Worm (Caenorhabditis elegans) whole organism, L1 larva: ENCODE results near the gene che-11.
A peak's percentile ranks its signal among the peaks of the same experiment; 100 is the strongest.

ENCODE experiments used
- C04F5.9 ChIP-seq: sonication (generic microtip); optimal IDR thresholded peaks from 2 replicates; lab custom pipeline; 2016; ENCODE audit warnings: missing genetic modification characterization, missing compliant biosample characterization
- Y116A8C.19 ChIP-seq: sonication (generic microtip); optimal IDR thresholded peaks from 2 replicates; lab custom pipeline; 2016; ENCODE audit warnings: missing compliant biosample characterization, missing genetic modification characterization, borderline replicate concordance
- aha-1 ChIP-seq: fragments of 150-350 bp; optimal IDR thresholded peaks from 2 replicates; lab custom pipeline; 2014; ENCODE audit warnings: missing biosample characterization, missing genetic modification characterization
- alr-1 ChIP-seq: fragments of 200-800 bp; sonication (Bioruptor generic); optimal IDR thresholded peaks from 2 replicates; lab custom pipeline; 2018; ENCODE audit warnings: borderline replicate concordance, mild to moderate bottlenecking, missing genetic modification characterization, missing compliant biosample characterization
- aly-2 ChIP-seq: fragments of 150-350 bp; optimal IDR thresholded peaks from 2 replicates; lab custom pipeline; 2014; ENCODE audit warnings: missing biosample characterization, missing genetic modification characterization
- blmp-1 ChIP-seq: fragments of 150-350 bp; optimal IDR thresholded peaks from 2 replicates; lab custom pipeline; 2014; ENCODE audit warnings: missing biosample characterization, missing genetic modification characterization
- ceh-63 ChIP-seq: fragments of 200-800 bp; sonication (Bioruptor generic); optimal IDR thresholded peaks from 2 replicates; lab custom pipeline; 2018; ENCODE audit warnings: mild to moderate bottlenecking, missing genetic modification characterization, missing compliant biosample characterization
- ceh-8 ChIP-seq: fragments of 200-800 bp; sonication (Bioruptor generic); optimal IDR thresholded peaks from 2 replicates; lab custom pipeline; 2018; ENCODE audit warnings: mild to moderate bottlenecking, missing genetic modification characterization, moderate library complexity, missing compliant biosample characterization
- ceh-82 ChIP-seq, 3 experiments: fragments of 150-350 bp in 1 of 3; sonication (generic microtip) in 2 of 3; optimal IDR thresholded peaks; 2 replicates each; lab custom pipeline; 2014 to 2017; ENCODE audit warnings: missing biosample characterization in 3 of 3, missing genetic modification characterization in 3 of 3
- ceh-88 ChIP-seq: fragments of 200-800 bp; sonication (Bioruptor generic); IDR thresholded peaks from 2 replicates; pipeline ENCODE4 v1.3.6; 2022; ENCODE audit warnings: missing genetic modification characterization, missing compliant biosample characterization
- dpl-1 ChIP-seq, 3 experiments: fragments of 150-350 bp in 2 of 3; sonication (generic microtip) in 1 of 3; optimal IDR thresholded peaks; 2 replicates each; lab custom pipeline; 2014 to 2017; ENCODE audit warnings: missing biosample characterization in 3 of 3, missing genetic modification characterization in 3 of 3, missing genetic modification reagents in 3 of 3
- dsc-1 ChIP-seq: sonication (generic microtip); optimal IDR thresholded peaks from 2 replicates; lab custom pipeline; 2016; ENCODE audit warnings: mild to moderate bottlenecking, missing genetic modification characterization, missing compliant biosample characterization
- efl-1 ChIP-seq, 4 experiments: fragments of 150-350 bp; optimal IDR thresholded peaks in 3 of 4; peaks in 1 of 4; 1 replicate in 1 of 4; 2 replicates in 3 of 4; lab custom pipeline; 2014; ENCODE audit warnings: missing biosample characterization in 2 of 4, missing genetic modification characterization in 2 of 4, missing genetic modification reagents in 2 of 4
- elt-3 ChIP-seq, 6 experiments: fragments of 150-350 bp in 1 of 6; sonication (generic microtip); optimal IDR thresholded peaks; 2 replicates each; lab custom pipeline; 2017 to 2018; ENCODE audit warnings: missing biosample characterization in 6 of 6, missing genetic modification characterization in 6 of 6, inconsistent platforms in 1 of 6
- ets-5 ChIP-seq: fragments of 200-800 bp; sonication (Bioruptor generic); IDR thresholded peaks from 2 replicates; pipeline ENCODE4 v1.3.6; 2022; ENCODE audit warnings: missing genetic modification characterization, missing compliant biosample characterization
- fkh-8 ChIP-seq: sonication (generic microtip); optimal IDR thresholded peaks from 2 replicates; lab custom pipeline; 2016; ENCODE audit warnings: mild to moderate bottlenecking, missing genetic modification characterization, missing compliant biosample characterization
- fos-1 ChIP-seq: fragments of 150-350 bp; optimal IDR thresholded peaks from 2 replicates; lab custom pipeline; 2014; ENCODE audit warnings: missing biosample characterization, missing genetic modification characterization
- grh-1 ChIP-seq: fragments of 200-800 bp; sonication (Bioruptor generic); IDR thresholded peaks from 2 replicates; pipeline ENCODE4 v1.3.6; 2022; ENCODE audit warnings: missing genetic modification reagents, missing genetic modification characterization, missing compliant biosample characterization
- hpl-2 ChIP-seq: fragments of 150-350 bp; optimal IDR thresholded peaks from 2 replicates; lab custom pipeline; 2014; ENCODE audit warnings: missing biosample characterization, missing genetic modification reagents, missing genetic modification characterization
- isw-1 ChIP-seq: fragments of 200-800 bp; sonication (Bioruptor generic); IDR thresholded peaks from 2 replicates; pipeline ENCODE4 v1.3.6; 2022; ENCODE audit warnings: missing genetic modification characterization, missing compliant biosample characterization
- jun-1 ChIP-seq: fragments of 150-350 bp; optimal IDR thresholded peaks from 2 replicates; lab custom pipeline; 2014; ENCODE audit warnings: missing biosample characterization, missing genetic modification reagents, missing genetic modification characterization
- lin-13 ChIP-seq: fragments of 150-350 bp; optimal IDR thresholded peaks from 2 replicates; lab custom pipeline; 2014; ENCODE audit warnings: missing biosample characterization, missing genetic modification reagents, missing genetic modification characterization
- lin-14 ChIP-seq: fragments of 200-800 bp; sonication (Bioruptor generic); optimal IDR thresholded peaks from 2 replicates; lab custom pipeline; 2018; ENCODE audit warnings: mild to moderate bottlenecking, missing genetic modification characterization, moderate library complexity, missing compliant biosample characterization
- lin-35 ChIP-seq, 2 experiments: fragments of 150-350 bp; optimal IDR thresholded peaks; 2 replicates each; lab custom pipeline; 2014; ENCODE audit warnings: missing biosample characterization in 2 of 2, missing genetic modification characterization in 2 of 2, missing genetic modification reagents in 2 of 2
- lin-39 ChIP-seq: fragments of 150-350 bp; optimal IDR thresholded peaks from 2 replicates; lab custom pipeline; 2014; ENCODE audit warnings: missing biosample characterization, missing genetic modification reagents, missing genetic modification characterization
- lir-3 ChIP-seq: sonication (generic microtip); optimal IDR thresholded peaks from 2 replicates; lab custom pipeline; 2016; ENCODE audit warnings: mild to moderate bottlenecking, missing genetic modification characterization, moderate library complexity, missing compliant biosample characterization; ENCODE audit not compliant: poor library complexity
- lsy-2 ChIP-seq, 2 experiments: fragments of 150-350 bp; optimal IDR thresholded peaks; 2 replicates each; lab custom pipeline; 2014; ENCODE audit warnings: missing biosample characterization in 2 of 2, missing genetic modification characterization in 2 of 2
- mab-9 ChIP-seq: fragments of 200-800 bp; sonication (Bioruptor generic); IDR thresholded peaks from 2 replicates; pipeline ENCODE4 v1.3.6; 2022; ENCODE audit warnings: missing genetic modification reagents, missing genetic modification characterization, missing compliant biosample characterization
- mdl-1 ChIP-seq, 2 experiments: fragments of 150-350 bp; optimal IDR thresholded peaks; 2 replicates each; lab custom pipeline; 2014 to 2017; ENCODE audit warnings: missing biosample characterization in 2 of 2, missing genetic modification characterization in 2 of 2, inconsistent platforms in 1 of 2
- nhr-12 ChIP-seq: sonication (generic microtip); optimal IDR thresholded peaks from 2 replicates; lab custom pipeline; 2017; ENCODE audit warnings: missing biosample characterization, missing genetic modification characterization
- nhr-20 ChIP-seq: sonication (generic microtip); optimal IDR thresholded peaks from 2 replicates; lab custom pipeline; 2016; ENCODE audit warnings: mild to moderate bottlenecking, missing genetic modification characterization, missing compliant biosample characterization
- nhr-237 ChIP-seq: fragments of 150-350 bp; optimal IDR thresholded peaks from 2 replicates; lab custom pipeline; 2014; ENCODE audit warnings: missing biosample characterization, missing genetic modification characterization
- nhr-28 ChIP-seq: fragments of 150-350 bp; optimal IDR thresholded peaks from 2 replicates; lab custom pipeline; 2014; ENCODE audit warnings: missing biosample characterization, missing genetic modification characterization
- nhr-47 ChIP-seq: sonication (generic microtip); optimal IDR thresholded peaks from 2 replicates; lab custom pipeline; 2016; ENCODE audit warnings: mild to moderate bottlenecking, missing genetic modification characterization, moderate library complexity, missing compliant biosample characterization
- nhr-76 ChIP-seq: sonication (generic microtip); optimal IDR thresholded peaks from 2 replicates; lab custom pipeline; 2017; ENCODE audit warnings: missing biosample characterization, missing genetic modification characterization
- nhr-84 ChIP-seq: sonication (generic microtip); optimal IDR thresholded peaks from 2 replicates; lab custom pipeline; 2017; ENCODE audit warnings: missing biosample characterization, missing genetic modification characterization
- nhr-85 ChIP-seq: sonication (generic microtip); peaks from one replicate; lab custom pipeline; 2016; ENCODE audit warnings: missing genetic modification characterization, inconsistent platforms, missing compliant biosample characterization
- pax-3 ChIP-seq: fragments of 200-800 bp; sonication (Bioruptor generic); optimal IDR thresholded peaks from 2 replicates; lab custom pipeline; 2018; ENCODE audit warnings: mild to moderate bottlenecking, missing genetic modification characterization, moderate library complexity, missing compliant biosample characterization
- pqm-1 ChIP-seq: sonication (generic microtip); optimal IDR thresholded peaks from 3 replicates; lab custom pipeline; 2017; ENCODE audit warnings: missing biosample characterization, missing genetic modification characterization
- skn-1 ChIP-seq: fragments of 150-350 bp; optimal IDR thresholded peaks from 2 replicates; lab custom pipeline; 2014; ENCODE audit warnings: missing biosample characterization, missing genetic modification characterization
- snpc-4 ChIP-seq: fragments of 150-350 bp; optimal IDR thresholded peaks from 2 replicates; lab custom pipeline; 2014; ENCODE audit warnings: missing biosample characterization, missing genetic modification characterization
- snu-23 ChIP-seq: sonication (generic microtip); optimal IDR thresholded peaks from 2 replicates; lab custom pipeline; 2016; ENCODE audit warnings: missing genetic modification characterization, missing compliant biosample characterization
- sox-4 ChIP-seq: sonication (generic microtip); optimal IDR thresholded peaks from 2 replicates; lab custom pipeline; 2016; ENCODE audit warnings: missing genetic modification characterization, missing compliant biosample characterization
- sptf-1 ChIP-seq: fragments of 150-350 bp; optimal IDR thresholded peaks from 2 replicates; lab custom pipeline; 2014; ENCODE audit warnings: missing biosample characterization, missing genetic modification characterization
- swsn-7 ChIP-seq: sonication (generic microtip); optimal IDR thresholded peaks from 2 replicates; lab custom pipeline; 2016; ENCODE audit warnings: missing genetic modification characterization, missing compliant biosample characterization
- unc-130 ChIP-seq: fragments of 150-350 bp; optimal IDR thresholded peaks from 2 replicates; lab custom pipeline; 2017; ENCODE audit warnings: missing biosample characterization, missing genetic modification characterization, inconsistent platforms
- vab-15 ChIP-seq: sonication (generic microtip); optimal IDR thresholded peaks from 2 replicates; lab custom pipeline; 2017; ENCODE audit warnings: missing genotype, mild to moderate bottlenecking, missing genetic modification characterization, missing compliant biosample characterization
- xbp-1 ChIP-seq: sonication (generic microtip); optimal IDR thresholded peaks from 2 replicates; lab custom pipeline; 2016; ENCODE audit warnings: missing genetic modification characterization, missing compliant biosample characterization
- zip-4 ChIP-seq: fragments of 200-800 bp; sonication (Bioruptor generic); optimal IDR thresholded peaks from 2 replicates; lab custom pipeline; 2018; ENCODE audit warnings: mild to moderate bottlenecking, missing genetic modification characterization, moderate library complexity, missing compliant biosample characterization

The che-11 gene

DNA sequence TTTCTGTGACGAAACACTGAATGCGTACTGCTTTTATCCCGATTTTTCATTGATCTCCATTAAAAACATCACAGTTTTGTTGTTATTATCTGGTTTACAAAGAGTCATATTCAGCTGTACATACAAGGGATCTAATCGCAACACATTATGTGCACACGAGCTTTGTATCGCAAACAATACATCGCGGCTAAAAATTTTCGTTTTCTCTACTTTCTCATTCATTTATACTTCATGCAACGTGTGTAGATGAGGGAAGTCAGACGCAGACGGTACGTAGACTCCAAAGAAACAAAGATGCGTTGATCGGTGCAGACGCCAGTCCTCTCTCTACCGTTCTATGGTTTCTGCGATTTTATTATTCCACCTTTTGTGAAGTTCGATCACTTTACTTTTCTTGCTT is 43.7 kb downstream of the che-11 start, which contains the start of gene nhr-136:
Gene nhr-136 (plus strand): TSS at position 301 of the 400 bp plus-strand sequence.
- TF ChIP-seq vab-15 (tag; lab: Kevin White, UChicago) (no peak), hpl-2 (GFP tag; lab: Kevin White, UChicago) (no peak), mdl-1 (tag; optimal IDR thresholded peaks at IDR 0.05; lab: Kevin White, UChicago) (no peak), jun-1 (tag; lab: Kevin White, UChicago) (no peak), snu-23 (GFP tag; lab: Kevin White, UChicago) (peak; percentile 7), fkh-8 (tag; lab: Kevin White, UChicago) (no peak), nhr-28 (tag; lab: Kevin White, UChicago) (no peak), aha-1 (tag; lab: Kevin White, UChicago) (no peak), nhr-12 (tag; lab: Kevin White, UChicago) (no peak), skn-1 (no peak), isw-1 (GFP tag; lab: Robert Waterston, UW) (no peak), nhr-76 (tag; lab: Kevin White, UChicago) (no peak), lsy-2 (tag; optimal IDR thresholded peaks at IDR 0.05; lab: Kevin White, UChicago) (peak in 1 of 2 experiments; percentile 5), zip-4 (GFP tag; lab: Kevin White, UChicago) (no peak), grh-1 (no peak), elt-3 (tag; optimal IDR thresholded peaks at IDR 0.05; lab: Kevin White, UChicago) (no peak), ceh-82 (tag; optimal IDR thresholded peaks at IDR 0.05; lab: Kevin White, UChicago) (peak in 1 of 3 experiments; percentile 18), ceh-8 (no peak), dpl-1 (GFP tag; optimal IDR thresholded peaks at IDR 0.05; lab: Kevin White, UChicago) (no peak), pax-3 (no peak), lin-35 (GFP tag; optimal IDR thresholded peaks at IDR 0.05; lab: Kevin White, UChicago) (peak in 1 of 2 experiments; percentile 47), lin-13 (GFP tag; lab: Kevin White, UChicago) (no peak), ceh-63 (GFP tag; lab: Kevin White, UChicago) (no peak), xbp-1 (tag; lab: Kevin White, UChicago) (no peak), mab-9 (GFP tag; lab: Robert Waterston, UW) (no peak), Y116A8C.19 (tag; lab: Kevin White, UChicago) (no peak), lir-3 (no peak), nhr-20 (tag; lab: Kevin White, UChicago) (peak; percentile 21), lin-14 (peak; percentile 34), alr-1 (tag; lab: Kevin White, UChicago) (no peak), dsc-1 (tag; lab: Kevin White, UChicago) (no peak), sptf-1 (no peak), nhr-47 (no peak), ceh-88 (GFP tag; lab: Robert Waterston, UW) (no peak), lin-39 (tag; lab: Kevin White, UChicago) (no peak), aly-2 (tag; lab: Kevin White, UChicago) (no peak), blmp-1 (peak; percentile 75), sox-4 (tag; lab: Kevin White, UChicago) (no peak), ets-5 (GFP tag; lab: Robert Waterston, UW) (no peak), nhr-237 (tag; lab: Kevin White, UChicago) (no peak), efl-1 (optimal IDR thresholded peaks at IDR 0.05; lab: Kevin White, UChicago) (no peak), efl-1 (GFP tag; optimal IDR thresholded peaks at IDR 0.05 in 1 of 2; lab: Kevin White, UChicago) (peak in 1 of 2 experiments; percentile 53), nhr-84 (tag; lab: Kevin White, UChicago) (no peak), unc-130 (tag; lab: Kevin White, UChicago) (no peak), pqm-1 (tag; lab: Kevin White, UChicago) (no peak), snpc-4 (tag; lab: Kevin White, UChicago) (no peak), fos-1 (tag; lab: Kevin White, UChicago) (no peak), nhr-85 (no peak), swsn-7 (no peak), C04F5.9 (tag; lab: Kevin White, UChicago) (no peak)
